Fruit fly (Drosophila melanogaster) whole organism, pupa: ENCODE measurements around the gene kmr.

Experiments
- CG10348 ChIP-seq: fragments of 200-800 bp; sonication (Bioruptor generic); IDR thresholded peaks from 2 replicates; pipeline ENCODE4 v1.3.6; 2022; ENCODE audit warnings: missing biosample characterization, missing genetic modification characterization
- CG12605 ChIP-seq: fragments of 200-800 bp; sonication (Bioruptor generic); IDR thresholded peaks from 2 replicates; pipeline ENCODE4 v1.3.6; 2022; ENCODE audit warnings: missing biosample characterization, missing genetic modification characterization
- CG13204 ChIP-seq: fragments of 200-800 bp; sonication (Bioruptor generic); optimal IDR thresholded peaks from 2 replicates; lab custom pipeline; 2018; ENCODE audit warnings: missing biosample characterization, mild to moderate bottlenecking, missing genetic modification characterization, moderate library complexity
- CG14655 ChIP-seq: fragments of 200-800 bp; sonication (Bioruptor generic); optimal IDR thresholded peaks from 3 replicates; lab custom pipeline; 2017; ENCODE audit warnings: mild to moderate bottlenecking, missing biosample characterization, missing genetic modification reagents, missing genetic modification characterization
- CG15710 ChIP-seq: fragments of 200-800 bp; sonication (Bioruptor generic); optimal IDR thresholded peaks from 2 replicates; lab custom pipeline; 2018; ENCODE audit warnings: missing biosample characterization, mild to moderate bottlenecking, missing genetic modification characterization, moderate library complexity
- CG17806 ChIP-seq: fragments of 200-800 bp; sonication (Bioruptor generic); optimal IDR thresholded peaks from 2 replicates; lab custom pipeline; 2018; ENCODE audit warnings: missing biosample characterization, mild to moderate bottlenecking, missing genetic modification characterization, moderate library complexity
- CG32121 ChIP-seq: fragments of 200-800 bp; sonication (Bioruptor generic); IDR thresholded peaks from 2 replicates; pipeline ENCODE4 v1.3.6; 2022; ENCODE audit warnings: missing biosample characterization, missing genetic modification characterization
- CG34367 ChIP-seq: fragments of 200-800 bp; sonication (Bioruptor generic); optimal IDR thresholded peaks from 2 replicates; lab custom pipeline; 2018; ENCODE audit warnings: missing biosample characterization, mild to moderate bottlenecking, missing genetic modification characterization
- CG4496 ChIP-seq: fragments of 200-800 bp; sonication (Bioruptor generic); IDR thresholded peaks from 3 replicates; pipeline ENCODE4 v1.3.6; 2022; ENCODE audit warnings: missing biosample characterization, missing genetic modification characterization
- CG8159 ChIP-seq: fragments of 200-800 bp; sonication (Bioruptor generic); optimal IDR thresholded peaks from 3 replicates; lab custom pipeline; 2018; ENCODE audit warnings: missing biosample characterization, mild to moderate bottlenecking, missing genetic modification characterization, moderate library complexity
- CG8301 ChIP-seq: fragments of 200-800 bp; sonication (Bioruptor generic); optimal IDR thresholded peaks from 2 replicates; lab custom pipeline; 2018; ENCODE audit warnings: missing biosample characterization, mild to moderate bottlenecking, missing genetic modification characterization
- CG9948 ChIP-seq: fragments of 200-800 bp; sonication (Bioruptor generic); optimal IDR thresholded peaks from 2 replicates; lab custom pipeline; 2018; ENCODE audit warnings: missing biosample characterization, mild to moderate bottlenecking, missing genetic modification characterization, moderate library complexity
- D1 ChIP-seq: fragments of 200-800 bp; sonication (Bioruptor generic); optimal IDR thresholded peaks from 2 replicates; lab custom pipeline; 2018; ENCODE audit warnings: missing biosample characterization, mild to moderate bottlenecking, missing genetic modification characterization, moderate library complexity
- EcR ChIP-seq: fragments of 200-800 bp; sonication (Bioruptor generic); optimal IDR thresholded peaks from 3 replicates; lab custom pipeline; 2019; ENCODE audit warnings: missing biosample characterization, missing genetic modification characterization, mild to moderate bottlenecking, moderate library complexity, missing genetic modification reagents
- Ets98B ChIP-seq: fragments of 200-800 bp; sonication (Bioruptor generic); IDR thresholded peaks from 2 replicates; pipeline ENCODE4 v1.3.6; 2022; ENCODE audit warnings: missing biosample characterization, missing genetic modification characterization
- Pif1A ChIP-seq: fragments of 200-800 bp; sonication (Bioruptor generic); optimal IDR thresholded peaks from 3 replicates; lab custom pipeline; 2016; ENCODE audit warnings: missing biosample characterization, missing genetic modification characterization
- Pif1B ChIP-seq: fragments of 200-800 bp; sonication (Bioruptor generic); optimal IDR thresholded peaks from 3 replicates; lab custom pipeline; 2016; ENCODE audit warnings: missing biosample characterization, missing genetic modification characterization
- Snoo ChIP-seq: fragments of 200-800 bp; sonication (Bioruptor generic); optimal IDR thresholded peaks from 3 replicates; lab custom pipeline; 2017; ENCODE audit warnings: missing biosample characterization, mild to moderate bottlenecking, missing genetic modification characterization, inconsistent platforms
- fd96Ca ChIP-seq: fragments of 200-800 bp; sonication (Bioruptor generic); IDR thresholded peaks from 3 replicates; pipeline ENCODE4 v1.3.6; 2022; ENCODE audit warnings: missing biosample characterization, missing genetic modification characterization
- gl ChIP-seq: fragments of 200-800 bp; sonication (Bioruptor generic); optimal IDR thresholded peaks from 2 replicates; lab custom pipeline; 2018; ENCODE audit warnings: missing biosample characterization, mild to moderate bottlenecking, missing genetic modification characterization
- rn ChIP-seq: fragments of 200-800 bp; sonication (Bioruptor generic); IDR thresholded peaks from 2 replicates; pipeline ENCODE4 v1.3.6; 2022; ENCODE audit warnings: missing biosample characterization, missing genetic modification characterization

Gene kmr

DNA sequence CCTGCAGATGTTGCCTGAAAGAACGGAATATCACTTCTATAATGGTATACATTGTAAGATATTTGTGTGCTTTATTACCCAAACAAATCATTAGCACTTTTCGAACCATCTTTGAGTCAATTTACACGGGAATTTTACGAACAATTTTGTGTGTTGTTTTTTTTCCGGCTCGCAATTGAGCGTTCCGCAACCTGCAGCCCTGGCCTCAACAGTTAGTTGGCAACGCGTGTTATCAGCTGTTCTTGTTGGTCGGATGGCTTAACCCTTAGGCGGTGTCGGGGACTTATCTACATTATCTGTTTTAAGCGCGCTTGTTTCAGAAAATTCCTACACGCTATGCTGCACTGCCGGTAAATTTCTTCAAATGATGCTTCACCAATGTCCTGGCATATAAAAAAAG lies 4.4 kb upstream of the kmr start:
- TF ChIP-seq CG15710 (tag; lab: Kevin White, UChicago) (peak; percentile 4), CG34367 (tag; lab: Kevin White, UChicago) (no peak), Pif1A (GFP tag; lab: Kevin White, UChicago) (peak; percentile 36), Pif1B (GFP tag; lab: Kevin White, UChicago) (no peak), gl (tag; lab: Kevin White, UChicago) (peak; percentile 16), EcR (GFP tag; lab: Kevin White, UChicago) (no peak), CG32121 (GFP tag; lab: Robert Waterston, UW) (0 out of 2 replicates have a peak, but pooled peaks have one; percentile 12), CG4496 (GFP tag; lab: Robert Waterston, UW) (peak; percentile 63), D1 (tag; lab: Kevin White, UChicago) (peak; percentile 32), CG17806 (tag; lab: Kevin White, UChicago) (no peak), fd96Ca (GFP tag; lab: Robert Waterston, UW) (peak; percentile 48; the same call in 2 of the 3 replicates), Ets98B (peak; percentile 13; the same call in 1 of the 2 replicates), Snoo (tag; lab: Kevin White, UChicago) (no peak), CG12605 (0 out of 2 replicates have a peak, but pooled peaks have one; percentile 30), CG8159 (tag; lab: Kevin White, UChicago) (peak; percentile 26)

DNA sequence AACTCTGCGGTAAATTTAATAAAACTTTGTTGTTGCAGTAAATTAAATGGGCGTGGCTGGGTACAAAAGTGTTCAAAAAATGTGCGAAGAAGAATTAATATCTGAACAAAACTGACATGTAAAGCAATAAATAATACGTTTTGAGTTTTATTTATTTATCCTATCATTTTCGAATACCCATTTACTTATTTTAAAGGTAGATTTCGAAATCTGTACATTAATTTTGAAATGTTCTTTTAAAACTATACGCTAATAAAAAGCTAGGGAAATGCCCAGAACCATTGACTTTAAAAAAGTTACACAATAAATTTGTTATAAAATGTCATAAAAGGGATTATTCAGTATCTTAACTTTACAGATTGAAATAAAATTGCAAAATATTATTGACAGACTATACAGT lies 3.3 kb upstream of the kmr start, which contains the start of the genes primo-1 and primo-2:
Gene primo-1 (minus strand): TSS at position 101 of the 400 bp plus-strand sequence.
Gene primo-2 (minus strand): TSS at position 101 of the 400 bp plus-strand sequence.
- TF ChIP-seq Ets98B = no peak
- TF ChIP-seq CG13204 = no peak
- TF ChIP-seq rn (GFP tag; lab: Robert Waterston, UW) = no peak
- no peak for TF ChIP-seq Pif1B (GFP tag; lab: Kevin White, UChicago)
- TF ChIP-seq CG15710 (tag; lab: Kevin White, UChicago) = no peak
- no peak for TF ChIP-seq CG17806 (tag; lab: Kevin White, UChicago)
- no peak for TF ChIP-seq D1 (tag; lab: Kevin White, UChicago)
- no peak for TF ChIP-seq Snoo (tag; lab: Kevin White, UChicago)
- TF ChIP-seq CG34367 (tag; lab: Kevin White, UChicago) = no peak
- no peak for TF ChIP-seq CG8159 (tag; lab: Kevin White, UChicago)
- no peak for TF ChIP-seq fd96Ca (GFP tag; lab: Robert Waterston, UW)
- no peak for TF ChIP-seq CG12605
- TF ChIP-seq CG9948 (tag; lab: Kevin White, UChicago) = no peak
- no peak for TF ChIP-seq CG8301 (tag; lab: Kevin White, UChicago)
- no peak for TF ChIP-seq CG32121 (GFP tag; lab: Robert Waterston, UW)
- TF ChIP-seq Pif1A (GFP tag; lab: Kevin White, UChicago) = no peak
- TF ChIP-seq, all 21 proteins: peak for 0

DNA sequence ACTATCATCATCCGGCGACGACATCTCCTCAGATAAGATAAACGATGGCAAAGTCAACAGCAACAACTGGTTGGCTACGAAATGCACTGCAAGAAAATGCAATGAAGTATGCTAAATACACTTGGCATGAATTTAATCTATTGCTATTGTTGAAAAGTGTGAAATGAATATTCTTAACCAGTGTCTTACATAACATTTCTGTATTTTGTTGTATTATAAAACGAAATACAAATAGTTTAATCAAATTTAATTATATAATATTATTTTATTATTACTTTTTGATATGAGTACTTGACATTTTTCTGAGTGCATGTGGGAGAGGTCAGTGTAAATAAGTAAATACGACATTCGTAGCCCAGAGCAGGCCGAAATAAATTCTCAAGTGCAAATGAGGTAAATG lies 1.5 kb upstream of the kmr start:
- TF ChIP-seq CG12605 = peak; percentile 38; the same call in 1 of the 2 replicates
- TF ChIP-seq CG10348 (GFP tag; lab: Robert Waterston, UW) = no peak
- TF ChIP-seq gl (tag; lab: Kevin White, UChicago) = no peak
- peak; percentile 44; the same call in 2 of the 3 replicates for TF ChIP-seq CG4496 (GFP tag; lab: Robert Waterston, UW)
- TF ChIP-seq Pif1A (GFP tag; lab: Kevin White, UChicago) = peak; percentile 18
- TF ChIP-seq CG32121 (GFP tag; lab: Robert Waterston, UW) = peak; percentile 32; the same call in 1 of the 2 replicates
- TF ChIP-seq Pif1B (GFP tag; lab: Kevin White, UChicago) = peak; percentile 7
- peak; percentile 77 for TF ChIP-seq CG8159 (tag; lab: Kevin White, UChicago)
- TF ChIP-seq D1 (tag; lab: Kevin White, UChicago) = no peak
- peak; percentile 64 for TF ChIP-seq CG15710 (tag; lab: Kevin White, UChicago)
- peak; percentile 28 for TF ChIP-seq Snoo (tag; lab: Kevin White, UChicago)
- peak; percentile 69 for TF ChIP-seq CG9948 (tag; lab: Kevin White, UChicago)
- no peak for TF ChIP-seq rn (GFP tag; lab: Robert Waterston, UW)
- TF ChIP-seq CG8301 (tag; lab: Kevin White, UChicago) = peak; percentile 62
- peak; percentile 69 for TF ChIP-seq CG14655 (GFP tag; lab: Kevin White, UChicago)
- TF ChIP-seq CG13204 = no peak
- no peak for TF ChIP-seq fd96Ca (GFP tag; lab: Robert Waterston, UW)
- peak; percentile 54 for TF ChIP-seq CG34367 (tag; lab: Kevin White, UChicago)
- TF ChIP-seq EcR (GFP tag; lab: Kevin White, UChicago) = no peak
- peak; percentile 60 for TF ChIP-seq CG17806 (tag; lab: Kevin White, UChicago)
- no peak; the same call in 1 of the 2 replicates for TF ChIP-seq Ets98B

DNA sequence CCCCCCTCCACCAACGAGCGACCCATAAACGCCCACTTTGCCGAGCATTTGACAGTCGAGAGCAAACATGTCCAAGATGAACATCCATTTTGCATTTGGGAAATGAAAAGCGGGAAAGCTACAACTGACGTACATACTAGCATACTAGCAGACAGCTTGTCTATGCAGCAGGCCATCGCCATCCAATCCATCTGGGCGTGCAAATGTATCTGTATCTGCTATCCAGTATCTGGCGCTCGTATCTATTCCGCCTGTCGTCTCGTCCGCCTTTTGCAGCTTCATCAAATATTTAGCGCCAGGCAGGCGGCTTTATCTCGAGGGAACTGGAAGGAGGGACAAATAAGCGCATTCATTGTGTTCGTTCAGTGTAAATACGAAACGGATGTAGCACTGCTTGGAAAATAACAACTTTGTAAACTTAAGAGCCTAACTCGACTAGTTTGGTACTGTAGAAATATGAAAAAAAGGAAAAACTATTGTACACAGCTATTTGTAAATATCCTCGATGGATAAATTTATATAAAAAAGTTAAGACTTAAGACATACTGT lies 949 bp upstream of the kmr start:
- TF ChIP-seq CG8301 (tag; lab: Kevin White, UChicago) (no peak), CG10348 (GFP tag; lab: Robert Waterston, UW) (no peak), CG9948 (tag; lab: Kevin White, UChicago) (no peak), CG12605 (no peak), CG13204 (no peak), rn (GFP tag; lab: Robert Waterston, UW) (no peak), Snoo (tag; lab: Kevin White, UChicago) (no peak), CG32121 (GFP tag; lab: Robert Waterston, UW) (no peak), CG4496 (GFP tag; lab: Robert Waterston, UW) (peak; percentile 45; the same call in 2 of the 3 replicates), D1 (tag; lab: Kevin White, UChicago) (no peak), CG14655 (GFP tag; lab: Kevin White, UChicago) (no peak), Pif1A (GFP tag; lab: Kevin White, UChicago) (peak; percentile 39), Ets98B (peak; percentile 52), CG15710 (tag; lab: Kevin White, UChicago) (no peak), Pif1B (GFP tag; lab: Kevin White, UChicago) (peak; percentile 9), gl (tag; lab: Kevin White, UChicago) (peak; percentile 16), CG34367 (tag; lab: Kevin White, UChicago) (no peak), EcR (GFP tag; lab: Kevin White, UChicago) (no peak), CG17806 (tag; lab: Kevin White, UChicago) (no peak), fd96Ca (GFP tag; lab: Robert Waterston, UW) (no peak), CG8159 (tag; lab: Kevin White, UChicago) (peak; percentile 20)
